Fruit fly (Drosophila melanogaster): Measurements from ENCODE around the gene CG34348.

CG34348 gene

DNA sequence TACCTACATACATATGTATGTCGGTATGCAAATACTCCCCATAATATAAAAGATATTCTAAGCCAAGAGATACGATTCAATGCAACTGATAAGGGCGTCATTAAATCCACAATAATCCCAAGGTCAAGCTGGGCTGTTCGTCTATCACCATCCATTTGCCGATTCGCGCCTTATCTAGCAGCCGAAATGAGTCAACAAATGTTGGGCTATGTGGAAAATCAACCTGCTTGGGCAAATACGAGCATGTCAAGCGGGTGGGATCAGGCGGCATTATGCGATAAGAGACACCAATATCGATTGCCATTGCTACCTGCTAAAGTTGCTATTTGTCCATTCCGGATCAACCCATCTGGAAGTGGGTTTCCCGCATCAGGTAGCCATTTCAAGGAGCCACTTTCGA is 17.0 kb upstream of the CG34348 start:
- no peak for TF ChIP-seq Mnt (GFP tag; optimal IDR thresholded peaks at IDR 0.05)
- no peak for TF ChIP-seq toe (GFP tag; optimal IDR thresholded peaks at IDR 0.05)
- no peak for TF ChIP-seq bab1 (GFP tag; optimal IDR thresholded peaks at IDR 0.05)
- no peak for TF ChIP-seq tj (GFP tag; optimal IDR thresholded peaks at IDR 0.05)
- no peak for TF ChIP-seq Crg-1 (GFP tag; optimal IDR thresholded peaks at IDR 0.05)
- no peak for TF ChIP-seq CG33017 (tag; optimal IDR thresholded peaks at IDR 0.05)
- TF ChIP-seq ovo (GFP tag; optimal IDR thresholded peaks at IDR 0.05) = no peak
- no peak for TF ChIP-seq Clk (GFP tag; optimal IDR thresholded peaks at IDR 0.05)
- no peak for TF ChIP-seq CG14711 (tag; optimal IDR thresholded peaks at IDR 0.05)
- TF ChIP-seq cnc (optimal IDR thresholded peaks at IDR 0.05) = no peak
- TF ChIP-seq CG7101 (tag; optimal IDR thresholded peaks at IDR 0.05) = no peak
- TF ChIP-seq CG1620 (GFP tag; optimal IDR thresholded peaks at IDR 0.05) = no peak
- no peak for TF ChIP-seq CG11617 (GFP tag; optimal IDR thresholded peaks at IDR 0.05)
- TF ChIP-seq kay (GFP tag; ENCODE audit: borderline replicate concordance) = no peak
- no peak for TF ChIP-seq CG12768 (GFP tag; optimal IDR thresholded peaks at IDR 0.05)
- no peak for TF ChIP-seq CG7045 (GFP tag; optimal IDR thresholded peaks at IDR 0.05)
- no peak for TF ChIP-seq cic (GFP tag; optimal IDR thresholded peaks at IDR 0.05)
- no peak for TF ChIP-seq pad (GFP tag; optimal IDR thresholded peaks at IDR 0.05)

DNA sequence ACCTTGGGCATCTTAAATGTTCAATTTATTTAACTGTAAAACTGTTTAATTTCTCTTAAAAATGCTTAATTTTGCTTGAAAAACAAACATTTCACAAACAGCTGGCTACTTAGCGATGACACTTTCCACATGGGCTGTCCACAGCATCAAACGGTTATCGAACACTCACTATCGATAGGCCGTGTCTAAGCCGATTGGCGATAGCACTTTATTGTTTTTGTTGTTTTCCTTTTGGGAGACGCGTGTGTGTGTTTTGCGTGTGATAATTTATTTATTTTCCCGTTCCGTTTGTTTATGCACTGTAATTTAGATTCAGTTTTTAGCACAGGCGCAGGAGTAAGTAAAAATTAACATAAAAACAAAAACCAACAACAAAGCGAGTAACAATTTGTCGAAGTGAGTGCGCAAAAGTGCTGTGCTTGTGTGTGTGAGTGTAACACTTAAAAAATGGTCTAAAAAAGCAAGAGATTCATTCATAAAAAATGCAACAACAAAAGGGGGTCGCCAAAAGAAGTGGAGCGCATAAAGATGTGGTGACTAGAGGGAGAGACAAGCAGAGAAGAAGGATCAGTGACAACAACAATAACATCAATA is 14.4 kb upstream of the CG34348 start, which contains the start of gene Gapvd1:
Gene Gapvd1, plus strand, starts transcription at position 211 of the 594 bp plus-strand sequence.
- TF ChIP-seq CG14711 (tag; optimal IDR thresholded peaks at IDR 0.05) = peak; percentile 21
- no peak for TF ChIP-seq CG33017 (tag; optimal IDR thresholded peaks at IDR 0.05)
- peak; percentile 78 for TF ChIP-seq Mnt (GFP tag; optimal IDR thresholded peaks at IDR 0.05)
- no peak for TF ChIP-seq Hr96 (GFP tag; optimal IDR thresholded peaks at IDR 0.05)
- peak; percentile 12 for TF ChIP-seq CG11617 (GFP tag; optimal IDR thresholded peaks at IDR 0.05)
- TF ChIP-seq bab1 (GFP tag; optimal IDR thresholded peaks at IDR 0.05) = peak; percentile 59
- TF ChIP-seq CG7101 (tag; optimal IDR thresholded peaks at IDR 0.05) = peak; percentile 14
- TF ChIP-seq CG1620 (GFP tag; optimal IDR thresholded peaks at IDR 0.05) = peak; percentile 20

DNA sequence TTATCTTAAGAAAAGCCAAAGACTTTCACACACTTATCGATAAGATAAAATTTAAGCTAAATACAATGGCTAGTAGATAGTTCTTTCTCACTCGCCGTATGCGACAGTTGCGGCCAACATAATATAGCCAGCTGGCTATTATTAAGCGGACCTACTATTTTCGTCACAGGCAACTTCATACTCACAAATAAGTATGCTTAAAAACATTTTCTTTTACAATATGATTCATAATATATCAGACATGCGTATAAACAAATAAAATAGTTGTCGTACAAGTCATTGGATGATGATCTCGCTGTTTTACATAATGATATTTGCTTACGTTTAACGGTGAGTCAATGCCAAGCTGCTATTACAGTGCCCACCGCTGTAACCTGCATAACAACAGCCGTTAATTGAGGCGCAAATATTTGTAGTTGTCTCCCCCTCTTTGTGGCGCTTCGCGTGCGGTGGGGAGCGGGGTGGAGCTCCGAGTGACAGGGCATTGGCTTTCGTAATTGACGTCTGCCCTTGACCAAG is 13.4 kb upstream of the CG34348 start:
- TF ChIP-seq bab1 (GFP tag; optimal IDR thresholded peaks at IDR 0.05) = peak; percentile 77
- peak; percentile 49 for TF ChIP-seq cic (GFP tag; optimal IDR thresholded peaks at IDR 0.05)
- TF ChIP-seq kay (GFP tag; ENCODE audit: borderline replicate concordance) = peak; percentile 96
- TF ChIP-seq pad (GFP tag; optimal IDR thresholded peaks at IDR 0.05) = peak; percentile 65
- TF ChIP-seq cnc (optimal IDR thresholded peaks at IDR 0.05) = no peak
- TF ChIP-seq Mnt (GFP tag; optimal IDR thresholded peaks at IDR 0.05) = peak; percentile 66
- TF ChIP-seq ovo (GFP tag; optimal IDR thresholded peaks at IDR 0.05) = peak; percentile 91
- TF ChIP-seq Hr96 (GFP tag; optimal IDR thresholded peaks at IDR 0.05) = no peak
- peak; percentile 78 for TF ChIP-seq CG12768 (GFP tag; optimal IDR thresholded peaks at IDR 0.05)
- TF ChIP-seq CG14711 (tag; optimal IDR thresholded peaks at IDR 0.05) = peak; percentile 72
- TF ChIP-seq CG7045 (GFP tag; optimal IDR thresholded peaks at IDR 0.05) = peak; percentile 73
- peak; percentile 84 for TF ChIP-seq CG7101 (tag; optimal IDR thresholded peaks at IDR 0.05)
- TF ChIP-seq CG11617 (GFP tag; optimal IDR thresholded peaks at IDR 0.05) = peak; percentile 83
- TF ChIP-seq Crg-1 (GFP tag; optimal IDR thresholded peaks at IDR 0.05) = peak; percentile 72
- no peak for TF ChIP-seq CG5204 (GFP tag; optimal IDR thresholded peaks at IDR 0.05)
- TF ChIP-seq CG33017 (tag; optimal IDR thresholded peaks at IDR 0.05) = peak; percentile 81
- TF ChIP-seq tj (GFP tag; optimal IDR thresholded peaks at IDR 0.05) = peak; percentile 59
- TF ChIP-seq CG1620 (GFP tag; optimal IDR thresholded peaks at IDR 0.05) = peak; percentile 59
- TF ChIP-seq Clk (GFP tag; optimal IDR thresholded peaks at IDR 0.05) = peak; percentile 28
- no peak for TF ChIP-seq toe (GFP tag; optimal IDR thresholded peaks at IDR 0.05)

DNA sequence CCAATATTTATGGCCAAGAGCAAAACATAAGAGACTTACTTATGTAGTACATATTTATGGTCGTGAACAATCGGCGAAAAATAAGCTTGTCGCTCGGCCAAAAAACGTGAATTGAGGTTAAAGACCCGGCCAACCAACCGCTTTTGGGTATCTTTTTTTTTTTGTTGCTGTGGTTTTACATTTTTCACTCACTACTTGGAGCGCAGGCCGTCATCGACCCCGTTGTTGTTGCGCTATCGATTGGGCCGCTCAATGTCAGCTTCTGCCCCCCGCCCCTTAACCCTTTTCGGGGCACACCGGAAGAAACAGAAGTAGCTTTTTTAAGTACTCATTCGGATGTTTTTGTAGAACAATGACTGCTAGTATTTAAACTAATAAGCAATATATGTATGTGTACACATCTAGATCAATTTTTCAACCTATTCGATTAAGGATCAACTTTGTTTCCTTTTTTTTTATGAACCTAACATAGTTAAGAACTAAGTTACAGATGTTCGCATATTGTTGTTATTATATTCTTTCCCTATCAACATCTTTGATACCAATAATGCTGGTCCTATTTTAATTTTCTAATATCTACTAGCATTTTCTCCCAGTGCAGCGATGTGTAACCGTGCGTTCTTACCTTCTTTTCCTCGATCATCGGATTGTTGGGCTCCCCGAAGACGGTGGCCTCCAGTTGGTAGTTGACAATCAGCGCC is 1.5 kb upstream of the CG34348 start:
- no peak for TF ChIP-seq CG33017 (tag; optimal IDR thresholded peaks at IDR 0.05)
- TF ChIP-seq bab1 (GFP tag; optimal IDR thresholded peaks at IDR 0.05) = peak; percentile 22
- peak; percentile 2 for TF ChIP-seq CG14711 (tag; optimal IDR thresholded peaks at IDR 0.05)
- TF ChIP-seq tj (GFP tag; optimal IDR thresholded peaks at IDR 0.05) = peak; percentile 4
- TF ChIP-seq toe (GFP tag; optimal IDR thresholded peaks at IDR 0.05) = no peak
- peak; percentile 13 for TF ChIP-seq CG11617 (GFP tag; optimal IDR thresholded peaks at IDR 0.05)
- TF ChIP-seq CG7045 (GFP tag; optimal IDR thresholded peaks at IDR 0.05) = peak; percentile 20
- no peak for TF ChIP-seq CG5204 (GFP tag; optimal IDR thresholded peaks at IDR 0.05)

DNA sequence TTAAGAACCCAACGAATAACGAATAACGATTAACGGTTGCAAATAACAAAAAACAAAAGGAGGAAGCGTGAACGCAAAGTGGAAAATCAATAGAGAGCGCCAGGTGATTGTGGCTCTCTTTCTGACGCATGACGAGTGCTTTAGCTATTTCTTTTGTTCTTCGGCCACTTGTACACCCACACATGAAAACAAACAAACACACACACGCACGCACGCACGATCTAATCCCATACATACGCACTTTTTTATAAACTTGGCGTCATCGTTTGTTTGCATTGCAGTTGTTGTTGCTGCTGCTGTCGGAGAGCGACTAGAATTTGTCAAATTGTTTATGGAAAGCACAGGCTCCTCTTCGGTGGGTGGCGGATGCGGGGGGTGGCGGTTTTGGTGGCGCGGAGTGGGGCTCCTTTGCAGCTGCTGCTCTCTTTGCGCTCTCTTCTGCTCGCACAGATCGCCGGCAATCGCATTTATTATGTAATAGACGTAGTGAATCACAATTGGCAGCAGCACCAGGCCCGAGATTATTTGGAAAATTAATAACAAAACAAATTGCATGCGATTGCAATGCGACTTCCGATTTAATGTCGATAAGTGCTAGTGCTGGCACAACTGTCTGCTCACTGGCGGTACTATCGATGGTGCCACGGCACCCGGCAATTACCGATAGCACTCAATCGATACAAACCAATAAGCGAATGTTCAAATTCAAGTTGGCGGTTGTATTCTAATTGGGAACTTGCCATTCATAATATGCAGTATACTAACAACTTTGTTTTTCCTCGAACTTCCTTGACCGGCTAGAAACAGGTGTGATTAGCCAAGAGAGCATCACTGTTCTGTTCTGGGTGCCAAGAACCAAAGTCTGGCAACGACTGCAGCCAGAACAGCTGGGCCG is 453 bp upstream of the CG34348 start:
- TF ChIP-seq cnc (optimal IDR thresholded peaks at IDR 0.05) (no peak), CG11617 (GFP tag; optimal IDR thresholded peaks at IDR 0.05) (peak; percentile 41), Hr96 (GFP tag; optimal IDR thresholded peaks at IDR 0.05) (no peak), Clk (GFP tag; optimal IDR thresholded peaks at IDR 0.05) (no peak), CG14711 (tag; optimal IDR thresholded peaks at IDR 0.05) (peak; percentile 31), toe (GFP tag; optimal IDR thresholded peaks at IDR 0.05) (peak; percentile 72), tj (GFP tag; optimal IDR thresholded peaks at IDR 0.05) (peak; percentile 63), Mnt (GFP tag; optimal IDR thresholded peaks at IDR 0.05) (peak; percentile 75), pad (GFP tag; optimal IDR thresholded peaks at IDR 0.05) (peak; percentile 23), Crg-1 (GFP tag; optimal IDR thresholded peaks at IDR 0.05) (peak; percentile 55), ovo (GFP tag; optimal IDR thresholded peaks at IDR 0.05) (peak; percentile 53), CG12768 (GFP tag; optimal IDR thresholded peaks at IDR 0.05) (no peak), bab1 (GFP tag; optimal IDR thresholded peaks at IDR 0.05) (peak; percentile 54), CG1620 (GFP tag; optimal IDR thresholded peaks at IDR 0.05) (peak; percentile 90), CG5204 (GFP tag; optimal IDR thresholded peaks at IDR 0.05) (no peak), CG7101 (tag; optimal IDR thresholded peaks at IDR 0.05) (peak; percentile 69), kay (GFP tag; ENCODE audit: borderline replicate concordance) (no peak), CG33017 (tag; optimal IDR thresholded peaks at IDR 0.05) (no peak), CG7045 (GFP tag; optimal IDR thresholded peaks at IDR 0.05) (no peak), cic (GFP tag; optimal IDR thresholded peaks at IDR 0.05) (no peak)

All from whole organism, adult.